Fruit fly (Drosophila melanogaster) S2 (cell line): ENCODE measurements around the gene vilya.

Source experiments
- CG8478 ChIP-seq: fragments of >200 bp; optimal IDR thresholded peaks from 2 replicates; lab custom pipeline; 2018
- CTCF ChIP-seq, 2 experiments: fragments of >200 bp; optimal IDR thresholded peaks; 2 replicates each; lab custom pipeline; 2018

vilya gene

dm6 chrX:2707377-2708090, 18.9 kb upstream of the vilya start, which contains the start of gene CG2680:
Gene CG2680, minus strand, starts transcription at chrX:2707427.
- TF ChIP-seq CTCF (optimal IDR thresholded peaks at IDR 0.05; lab: Kevin White, UChicago) (no peak), CG8478 (lab: Kevin White, UChicago) (no peak)

DNA sequence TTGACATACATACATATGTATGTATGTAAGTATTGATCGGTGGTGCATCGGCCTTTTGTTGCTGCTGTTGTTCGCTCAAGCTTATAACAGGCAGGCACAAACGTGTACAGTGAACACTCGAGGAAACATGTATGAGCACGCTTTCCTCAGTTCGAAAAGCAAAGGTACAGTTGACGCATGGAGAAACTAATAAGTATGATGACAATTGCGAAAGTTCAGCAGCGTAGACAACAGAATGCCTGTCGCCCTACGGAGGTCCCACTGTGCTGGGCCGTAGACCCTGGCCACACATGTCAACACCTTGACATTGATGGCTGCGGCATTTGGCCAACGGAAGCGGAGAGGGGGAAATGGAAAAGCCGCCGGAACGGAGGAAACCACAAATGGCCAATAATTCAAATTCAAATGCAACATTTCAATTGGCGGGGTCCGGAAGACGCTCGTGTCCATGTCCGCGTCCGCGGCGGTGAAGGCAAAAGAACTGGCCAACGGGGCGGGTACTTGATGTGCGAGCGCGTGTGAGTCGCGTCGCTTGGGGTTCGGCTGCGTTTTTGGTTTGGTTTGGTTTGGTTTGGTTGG, 18.2 kb upstream of the vilya start, which contains the start of gene CG2681:
CG2681 (plus strand) TSS at position 529 of the 579 bp plus-strand sequence.
- TF ChIP-seq CG8478 (lab: Kevin White, UChicago) (no peak), CTCF (optimal IDR thresholded peaks at IDR 0.05; lab: Kevin White, UChicago) (no peak)

DNA sequence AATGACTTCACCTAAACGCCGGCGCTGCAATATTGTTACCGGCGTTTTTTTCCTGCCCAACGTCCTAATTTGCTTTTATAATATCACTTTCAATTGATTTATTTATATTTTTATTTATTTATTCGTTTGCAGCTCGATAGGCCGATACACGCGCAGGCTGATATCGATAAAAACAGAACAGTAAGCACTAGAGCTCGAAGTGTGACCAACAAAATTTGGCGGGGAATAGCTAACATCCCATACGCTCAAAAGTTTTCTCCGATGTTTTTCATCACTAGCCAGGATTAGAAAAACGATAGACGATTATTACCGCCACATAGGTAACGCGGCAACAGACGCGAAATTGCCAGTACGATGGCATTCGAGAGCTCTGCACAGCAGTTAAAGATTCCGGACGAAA, 12.7 kb upstream of the vilya start, which contains the start of the genes CG2685 and CG2694:
CG2685 (minus strand) TSS at position 185 of the 400 bp plus-strand sequence.
CG2694 (plus strand) TSS at position 304 of the 400 bp plus-strand sequence.
- TF ChIP-seq CG8478 (lab: Kevin White, UChicago) (no peak), CTCF (optimal IDR thresholded peaks at IDR 0.05; lab: Kevin White, UChicago) (no peak)

dm6 chrX:2714730-2715129, 11.7 kb upstream of the vilya start:
- TF ChIP-seq CG8478 (lab: Kevin White, UChicago) (no peak), CTCF (optimal IDR thresholded peaks at IDR 0.05; lab: Kevin White, UChicago) (no peak)

DNA sequence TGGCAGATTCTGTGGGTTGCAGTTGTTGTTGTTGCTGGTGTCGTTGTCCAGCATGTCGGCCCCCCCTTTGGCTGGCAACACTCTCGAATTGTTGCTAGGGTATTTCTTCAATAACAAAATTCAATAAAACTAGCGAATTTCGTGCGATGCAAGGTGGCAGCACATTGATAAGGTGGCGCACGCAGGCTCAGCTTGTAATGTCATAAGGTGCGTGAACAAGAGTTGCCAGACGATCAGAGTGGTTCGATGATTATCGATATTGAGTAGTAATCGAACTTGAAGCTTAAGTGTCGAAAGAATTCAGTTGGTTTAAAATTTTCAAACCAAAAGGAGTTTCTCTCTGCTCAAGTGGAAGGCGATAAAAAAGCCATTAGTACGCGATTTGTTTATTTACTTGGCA, 6.4 kb upstream of the vilya start, which contains the start of gene CG2701:
CG2701 (minus strand) TSS at position 206 of the 400 bp plus-strand sequence.
- TF ChIP-seq CTCF (optimal IDR thresholded peaks at IDR 0.05; lab: Kevin White, UChicago): no peak
- TF ChIP-seq CG8478 (lab: Kevin White, UChicago): no peak

- no peak for TF ChIP-seq CTCF (optimal IDR thresholded peaks at IDR 0.05; lab: Kevin White, UChicago)
- TF ChIP-seq CG8478 (lab: Kevin White, UChicago): no peak
These were observed 1.0 kb downstream of the vilya start, which contains the start of gene dwg for dm6 chrX:2727506-2727905. Gene dwg, plus strand, starts transcription at chrX:2727698.

DNA sequence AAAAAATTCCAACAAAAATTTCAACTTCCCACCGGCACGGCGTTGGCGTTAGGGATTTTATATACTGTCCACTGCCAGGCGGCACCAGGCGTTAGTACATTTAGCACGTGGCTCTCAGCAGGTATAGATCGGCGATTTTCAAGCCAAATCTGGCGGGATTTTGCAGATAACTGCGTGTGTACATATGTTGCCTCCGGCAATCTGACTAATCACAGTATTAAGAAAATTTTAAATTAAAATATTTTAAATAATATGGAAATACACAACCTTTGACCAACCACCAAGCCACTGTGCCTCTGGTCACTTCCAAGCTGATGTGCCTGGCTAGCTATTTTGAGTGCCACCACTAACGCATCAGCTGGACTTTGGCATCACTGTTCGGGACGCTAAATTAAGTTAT, 5.6 kb downstream of the vilya start, which contains the start of the genes ttm50 and CG2712:
ttm50 (minus strand) TSS at position 64 of the 400 bp plus-strand sequence.
CG2712 (plus strand) TSS at position 343 of the 400 bp plus-strand sequence.
- TF ChIP-seq CG8478 (lab: Kevin White, UChicago) (no peak), CTCF (optimal IDR thresholded peaks at IDR 0.05; lab: Kevin White, UChicago) (no peak)

DNA sequence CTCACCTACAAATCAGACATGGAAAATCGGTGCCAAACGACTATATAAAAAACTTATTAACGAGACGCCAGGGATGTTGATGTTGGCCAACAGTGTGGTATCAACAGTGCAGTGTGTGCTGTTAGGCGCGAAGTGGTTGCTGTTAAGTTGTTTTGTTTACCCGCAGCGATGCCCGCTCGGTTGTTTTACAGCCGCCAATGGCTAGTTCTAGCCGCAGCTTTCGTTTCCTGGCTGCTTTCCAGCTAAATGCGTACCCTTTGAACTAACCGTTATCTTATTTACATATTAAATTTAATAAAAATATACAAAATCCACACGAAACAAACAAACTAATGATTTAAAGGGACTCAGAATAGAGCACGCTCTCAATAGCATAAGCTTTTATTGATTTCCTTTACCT, 12.2 kb downstream of the vilya start, which contains the start of gene crm:
crm (minus strand) TSS at position 111 of the 400 bp plus-strand sequence.
- TF ChIP-seq CG8478 (lab: Kevin White, UChicago): no peak
- TF ChIP-seq CTCF (optimal IDR thresholded peaks at IDR 0.05; lab: Kevin White, UChicago): peak in 1 of 2 experiments; percentile 27

DNA sequence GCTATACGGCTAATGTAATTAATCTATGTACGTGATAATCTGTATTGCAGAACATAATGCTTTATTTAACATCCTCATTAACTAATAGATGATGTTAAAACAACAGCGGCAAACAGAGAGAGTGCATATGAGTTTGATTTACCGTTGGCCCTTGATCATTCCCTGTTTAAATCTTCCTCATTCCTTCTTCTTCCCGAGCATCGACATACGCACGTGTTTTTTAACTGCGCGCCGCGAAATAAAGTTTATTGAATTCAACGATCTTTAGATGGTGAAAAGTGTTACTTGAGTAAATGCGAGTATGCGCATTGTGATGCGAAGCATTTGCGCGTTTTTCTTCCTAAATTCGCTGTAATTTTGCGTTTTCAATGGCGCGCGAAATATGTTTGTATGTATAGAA, 13.6 kb downstream of the vilya start, which contains the start of gene kirre:
kirre (plus strand) TSS at position 301 of the 400 bp plus-strand sequence.
- TF ChIP-seq CTCF (optimal IDR thresholded peaks at IDR 0.05; lab: Kevin White, UChicago) (no peak), CG8478 (lab: Kevin White, UChicago) (no peak)

DNA sequence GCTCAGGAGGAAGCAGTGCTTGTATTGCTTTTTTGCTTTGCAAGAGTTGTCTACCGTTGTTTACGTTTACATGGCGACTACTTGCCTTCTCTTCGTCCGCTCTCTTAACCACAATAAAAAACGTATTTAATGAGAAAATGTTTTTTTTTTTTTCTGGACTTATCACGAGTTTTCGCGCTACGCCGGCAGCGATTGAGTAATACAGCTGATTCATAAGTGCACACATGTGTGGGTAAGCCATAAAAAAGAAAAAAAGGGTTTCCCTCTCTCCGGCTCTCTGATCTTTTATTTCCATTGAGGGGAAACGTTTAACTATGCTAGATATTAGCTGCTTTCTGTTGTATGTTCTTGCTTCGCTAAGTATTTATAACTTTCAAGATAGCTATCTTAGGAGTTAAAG, 15.6 kb downstream of the vilya start:
- no peak for TF ChIP-seq CTCF (optimal IDR thresholded peaks at IDR 0.05; lab: Kevin White, UChicago)
- TF ChIP-seq CG8478 (lab: Kevin White, UChicago): no peak

DNA sequence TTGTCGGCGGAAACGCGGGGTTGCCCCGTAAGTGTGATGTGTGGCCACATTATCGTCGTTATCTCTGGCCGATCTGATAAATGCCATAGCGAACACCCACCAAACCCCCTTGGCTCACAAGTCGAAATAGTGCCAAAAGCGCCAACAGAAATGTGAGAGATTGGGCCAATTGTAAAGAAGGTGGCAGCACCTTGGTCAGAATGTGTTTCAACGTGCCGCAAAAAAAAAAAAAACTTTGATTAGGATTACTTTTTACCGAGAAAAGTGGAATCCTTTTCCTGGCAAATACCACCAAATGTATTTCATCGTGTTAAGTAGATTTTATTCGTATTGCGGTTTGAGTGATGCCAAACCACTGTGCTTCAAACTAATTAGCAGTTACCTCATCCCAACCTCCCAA, 16.5 kb downstream of the vilya start:
- TF ChIP-seq CG8478 (lab: Kevin White, UChicago): no peak
- TF ChIP-seq CTCF (optimal IDR thresholded peaks at IDR 0.05; lab: Kevin White, UChicago): no peak

dm6 chrX:2743601-2744000, 17.1 kb downstream of the vilya start:
- TF ChIP-seq CTCF (optimal IDR thresholded peaks at IDR 0.05; lab: Kevin White, UChicago) (no peak), CG8478 (lab: Kevin White, UChicago) (no peak)

DNA sequence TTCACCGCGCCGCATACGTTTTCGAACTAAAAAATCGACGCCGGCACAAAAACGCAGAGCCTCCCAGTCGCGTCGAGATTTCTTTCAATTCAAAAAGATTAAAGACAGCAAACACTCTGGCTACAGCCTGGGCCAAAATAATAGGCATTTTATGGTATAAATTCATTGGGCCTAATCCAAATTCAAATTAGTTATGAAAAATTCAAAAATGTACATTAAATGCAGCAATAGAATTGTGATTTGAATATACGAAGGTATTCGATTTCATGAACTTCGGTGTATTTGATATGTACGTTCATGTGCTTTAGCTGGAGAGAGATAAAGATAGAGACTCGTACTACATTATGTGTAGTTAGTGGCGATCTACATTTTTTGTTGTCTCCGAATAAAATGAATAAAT, 17.6 kb downstream of the vilya start, which contains the start of gene Syx4:
Syx4 (minus strand) TSS at position 35 of the 400 bp plus-strand sequence.
- TF ChIP-seq CTCF (optimal IDR thresholded peaks at IDR 0.05; lab: Kevin White, UChicago) (no peak), CG8478 (lab: Kevin White, UChicago) (no peak)

dm6 chrX:2749693-2750092, 23.2 kb downstream of the vilya start:
- no peak for TF ChIP-seq CTCF (optimal IDR thresholded peaks at IDR 0.05; lab: Kevin White, UChicago)
- TF ChIP-seq CG8478 (lab: Kevin White, UChicago): no peak

dm6 chrX:2757400-2757799, 30.9 kb downstream of the vilya start:
- TF ChIP-seq CTCF (optimal IDR thresholded peaks at IDR 0.05; lab: Kevin White, UChicago) (no peak), CG8478 (lab: Kevin White, UChicago) (no peak)
